Fruit fly (Drosophila melanogaster) whole organism, pupa: Measurements from ENCODE around the gene CG11889.
A peak's percentile ranks its signal among the peaks of the same experiment; 100 is the strongest.

Experiments used
- CG10348 ChIP-seq: fragments of 200-800 bp; sonication (Bioruptor generic); IDR thresholded peaks from 2 replicates; pipeline ENCODE4 v1.3.6; 2022; ENCODE audit warnings: missing biosample characterization, missing genetic modification characterization
- CG12605 ChIP-seq: fragments of 200-800 bp; sonication (Bioruptor generic); IDR thresholded peaks from 2 replicates; pipeline ENCODE4 v1.3.6; 2022; ENCODE audit warnings: missing biosample characterization, missing genetic modification characterization
- CG13204 ChIP-seq: fragments of 200-800 bp; sonication (Bioruptor generic); optimal IDR thresholded peaks from 2 replicates; lab custom pipeline; 2018; ENCODE audit warnings: missing biosample characterization, mild to moderate bottlenecking, missing genetic modification characterization, moderate library complexity
- CG14655 ChIP-seq: fragments of 200-800 bp; sonication (Bioruptor generic); optimal IDR thresholded peaks from 3 replicates; lab custom pipeline; 2017; ENCODE audit warnings: mild to moderate bottlenecking, missing biosample characterization, missing genetic modification reagents, missing genetic modification characterization
- CG15710 ChIP-seq: fragments of 200-800 bp; sonication (Bioruptor generic); optimal IDR thresholded peaks from 2 replicates; lab custom pipeline; 2018; ENCODE audit warnings: missing biosample characterization, mild to moderate bottlenecking, missing genetic modification characterization, moderate library complexity
- CG17806 ChIP-seq: fragments of 200-800 bp; sonication (Bioruptor generic); optimal IDR thresholded peaks from 2 replicates; lab custom pipeline; 2018; ENCODE audit warnings: missing biosample characterization, mild to moderate bottlenecking, missing genetic modification characterization, moderate library complexity
- CG32121 ChIP-seq: fragments of 200-800 bp; sonication (Bioruptor generic); IDR thresholded peaks from 2 replicates; pipeline ENCODE4 v1.3.6; 2022; ENCODE audit warnings: missing biosample characterization, missing genetic modification characterization
- CG34367 ChIP-seq: fragments of 200-800 bp; sonication (Bioruptor generic); optimal IDR thresholded peaks from 2 replicates; lab custom pipeline; 2018; ENCODE audit warnings: missing biosample characterization, mild to moderate bottlenecking, missing genetic modification characterization
- CG4496 ChIP-seq: fragments of 200-800 bp; sonication (Bioruptor generic); IDR thresholded peaks from 3 replicates; pipeline ENCODE4 v1.3.6; 2022; ENCODE audit warnings: missing biosample characterization, missing genetic modification characterization
- CG8159 ChIP-seq: fragments of 200-800 bp; sonication (Bioruptor generic); optimal IDR thresholded peaks from 3 replicates; lab custom pipeline; 2018; ENCODE audit warnings: missing biosample characterization, mild to moderate bottlenecking, missing genetic modification characterization, moderate library complexity
- CG8301 ChIP-seq: fragments of 200-800 bp; sonication (Bioruptor generic); optimal IDR thresholded peaks from 2 replicates; lab custom pipeline; 2018; ENCODE audit warnings: missing biosample characterization, mild to moderate bottlenecking, missing genetic modification characterization
- CG9948 ChIP-seq: fragments of 200-800 bp; sonication (Bioruptor generic); optimal IDR thresholded peaks from 2 replicates; lab custom pipeline; 2018; ENCODE audit warnings: missing biosample characterization, mild to moderate bottlenecking, missing genetic modification characterization, moderate library complexity
- D1 ChIP-seq: fragments of 200-800 bp; sonication (Bioruptor generic); optimal IDR thresholded peaks from 2 replicates; lab custom pipeline; 2018; ENCODE audit warnings: missing biosample characterization, mild to moderate bottlenecking, missing genetic modification characterization, moderate library complexity
- EcR ChIP-seq: fragments of 200-800 bp; sonication (Bioruptor generic); optimal IDR thresholded peaks from 3 replicates; lab custom pipeline; 2019; ENCODE audit warnings: missing biosample characterization, missing genetic modification characterization, mild to moderate bottlenecking, moderate library complexity, missing genetic modification reagents
- Ets98B ChIP-seq: fragments of 200-800 bp; sonication (Bioruptor generic); IDR thresholded peaks from 2 replicates; pipeline ENCODE4 v1.3.6; 2022; ENCODE audit warnings: missing biosample characterization, missing genetic modification characterization
- Pif1A ChIP-seq: fragments of 200-800 bp; sonication (Bioruptor generic); optimal IDR thresholded peaks from 3 replicates; lab custom pipeline; 2016; ENCODE audit warnings: missing biosample characterization, missing genetic modification characterization
- Pif1B ChIP-seq: fragments of 200-800 bp; sonication (Bioruptor generic); optimal IDR thresholded peaks from 3 replicates; lab custom pipeline; 2016; ENCODE audit warnings: missing biosample characterization, missing genetic modification characterization
- Snoo ChIP-seq: fragments of 200-800 bp; sonication (Bioruptor generic); optimal IDR thresholded peaks from 3 replicates; lab custom pipeline; 2017; ENCODE audit warnings: missing biosample characterization, mild to moderate bottlenecking, missing genetic modification characterization, inconsistent platforms
- fd96Ca ChIP-seq: fragments of 200-800 bp; sonication (Bioruptor generic); IDR thresholded peaks from 3 replicates; pipeline ENCODE4 v1.3.6; 2022; ENCODE audit warnings: missing biosample characterization, missing genetic modification characterization
- gl ChIP-seq: fragments of 200-800 bp; sonication (Bioruptor generic); optimal IDR thresholded peaks from 2 replicates; lab custom pipeline; 2018; ENCODE audit warnings: missing biosample characterization, mild to moderate bottlenecking, missing genetic modification characterization
- rn ChIP-seq: fragments of 200-800 bp; sonication (Bioruptor generic); IDR thresholded peaks from 2 replicates; pipeline ENCODE4 v1.3.6; 2022; ENCODE audit warnings: missing biosample characterization, missing genetic modification characterization

The CG11889 gene

DNA sequence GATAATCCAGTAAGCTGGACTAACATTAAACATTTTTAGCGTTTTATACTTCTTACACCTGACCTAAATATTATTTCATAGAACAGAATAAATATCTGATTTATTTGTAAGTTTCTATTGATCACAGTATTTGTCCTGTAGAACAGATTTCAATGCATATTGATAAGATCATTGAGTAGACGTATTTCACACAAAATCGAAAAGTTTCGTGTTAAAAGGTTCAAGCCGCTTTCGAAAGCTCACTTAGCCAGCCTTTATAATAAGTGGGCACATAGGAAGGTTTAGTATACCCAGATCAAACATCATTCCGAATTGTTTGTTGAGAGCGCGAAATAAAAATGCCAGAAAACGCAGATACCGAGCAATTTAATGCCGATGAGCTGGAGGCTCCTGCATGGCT lies 19.6 kb downstream of the CG11889 start, which contains the start of gene CG11893:
TSS of gene CG11893 (plus strand) at position 301 of the 400 bp plus-strand sequence.
- TF ChIP-seq CG15710 (no peak), CG14655 (GFP tag; lab: Kevin White, UChicago) (no peak), Pif1B (GFP tag; lab: Kevin White, UChicago) (no peak), CG8301 (tag; lab: Kevin White, UChicago) (no peak), CG17806 (tag; lab: Kevin White, UChicago) (no peak), EcR (GFP tag; lab: Kevin White, UChicago) (no peak), CG34367 (tag; lab: Kevin White, UChicago) (no peak), CG32121 (GFP tag; lab: Robert Waterston, UW) (no peak), gl (tag; lab: Kevin White, UChicago) (no peak)

DNA sequence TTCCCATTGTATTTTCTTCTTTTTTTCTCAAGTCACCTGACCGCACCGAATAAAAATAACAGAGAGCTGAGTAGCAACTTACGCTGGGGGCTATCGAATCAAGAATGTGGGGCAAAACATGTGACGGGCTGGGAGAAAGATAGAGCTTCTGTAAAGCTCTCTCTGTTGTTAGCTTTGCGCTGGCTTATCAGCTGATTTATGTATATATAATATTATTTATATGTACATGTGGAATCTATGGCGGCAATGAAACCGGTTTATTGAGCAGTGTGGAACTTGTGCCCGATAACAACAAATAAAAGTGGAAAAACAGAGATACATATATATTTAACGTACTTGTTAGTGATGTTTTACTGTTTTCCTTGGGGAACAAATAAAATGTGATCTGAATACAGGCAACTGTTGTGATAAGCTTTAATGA lies 22.9 kb downstream of the CG11889 start, which contains the start of gene CG31098:
TSS of gene CG31098 (minus strand) at position 114 of the 421 bp plus-strand sequence.
- no peak for TF ChIP-seq CG12605 (GFP tag; lab: Robert Waterston, UW)
- peak; percentile 37 for TF ChIP-seq Pif1B (GFP tag; lab: Kevin White, UChicago)
- TF ChIP-seq CG13204 (GFP tag; lab: Kevin White, UChicago), result no peak
- peak; percentile 10 for TF ChIP-seq Pif1A (GFP tag; lab: Kevin White, UChicago)

DNA sequence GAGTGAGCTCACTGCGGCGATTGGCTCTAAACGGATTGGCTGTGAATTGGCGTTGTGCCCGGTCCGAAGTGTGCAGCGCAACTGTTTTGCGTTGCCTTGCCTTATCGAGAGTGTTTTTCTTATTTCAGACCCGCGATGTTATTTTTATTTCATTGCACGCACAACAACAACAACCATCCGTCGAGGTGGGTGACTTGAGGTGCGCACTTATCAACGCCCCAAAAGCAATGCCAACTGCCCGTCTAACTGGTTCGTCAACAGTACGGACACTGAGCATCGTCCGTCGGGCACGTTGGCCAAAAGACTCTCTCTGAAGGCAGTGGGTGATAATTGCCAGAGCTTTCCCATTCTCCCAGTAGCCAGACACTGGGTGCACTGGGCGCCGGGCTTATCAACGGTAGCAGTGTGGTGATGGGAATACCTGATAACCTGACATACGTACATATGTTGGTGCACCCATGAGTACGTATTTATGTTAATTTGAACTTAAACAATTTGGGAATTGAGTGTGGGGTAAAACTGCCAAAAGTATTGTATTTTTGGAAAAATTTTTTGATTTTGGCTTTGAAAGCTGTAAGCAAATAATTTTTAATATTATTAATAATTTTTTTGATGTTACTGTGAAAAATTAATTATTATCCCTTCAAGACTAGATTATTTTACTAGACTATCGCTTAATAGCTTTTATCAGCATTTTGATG lies 25.5 kb downstream of the CG11889 start, which contains the start of gene CG31102:
TSS of gene CG31102 (minus strand) at position 275 of the 701 bp plus-strand sequence.
- TF ChIP-seq EcR (GFP tag; lab: Kevin White, UChicago) (peak; percentile 63), CG4496 (no peak), CG32121 (GFP tag; lab: Robert Waterston, UW) (peak; percentile 43; the same call in 1 of the 2 replicates), D1 (tag; lab: Kevin White, UChicago) (no peak), rn (GFP tag; lab: Robert Waterston, UW) (no peak), CG12605 (GFP tag; lab: Robert Waterston, UW) (no peak), gl (tag; lab: Kevin White, UChicago) (no peak)

DNA sequence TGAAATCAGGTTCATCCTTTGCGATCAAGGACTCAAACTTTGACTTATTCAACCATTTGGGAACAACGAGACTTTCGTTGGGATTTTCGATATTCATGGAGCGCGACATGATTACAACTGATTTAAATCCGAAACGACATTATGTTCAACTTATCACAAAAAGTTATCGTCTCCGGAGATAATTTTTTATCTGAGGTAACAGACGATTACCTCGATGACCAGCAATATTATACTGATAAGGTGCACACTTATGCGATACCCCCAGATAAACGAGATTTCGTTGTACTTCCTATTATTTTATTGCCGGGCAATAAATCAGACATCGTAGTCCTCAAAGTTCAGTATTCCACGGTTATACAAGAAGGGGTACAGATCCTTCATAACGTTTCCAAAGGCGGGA lies 27.7 kb downstream of the CG11889 start, which contains the start of gene CG31097:
TSS of gene CG31097 (minus strand) at position 101 of the 400 bp plus-strand sequence.
- no peak for TF ChIP-seq CG13204 (GFP tag; lab: Kevin White, UChicago)
- TF ChIP-seq CG4496, result no peak
- no peak for TF ChIP-seq CG12605 (GFP tag; lab: Robert Waterston, UW)
- no peak for TF ChIP-seq CG8159 (tag; lab: Kevin White, UChicago)
- no peak for TF ChIP-seq EcR (GFP tag; lab: Kevin White, UChicago)
- TF ChIP-seq Ets98B (GFP tag; lab: Robert Waterston, UW), result no peak
- no peak for TF ChIP-seq fd96Ca
- no peak for TF ChIP-seq CG9948 (tag; lab: Kevin White, UChicago)
- no peak for TF ChIP-seq CG32121 (GFP tag; lab: Robert Waterston, UW)
- TF ChIP-seq CG10348, result no peak
- no peak for TF ChIP-seq Pif1A (GFP tag; lab: Kevin White, UChicago)
- TF ChIP-seq Snoo (tag; lab: Kevin White, UChicago), result no peak
- TF ChIP-seq D1 (tag; lab: Kevin White, UChicago), result no peak
- no peak for TF ChIP-seq CG14655 (GFP tag; lab: Kevin White, UChicago)
- TF ChIP-seq CG17806 (tag; lab: Kevin White, UChicago), result no peak
- TF ChIP-seq CG34367 (tag; lab: Kevin White, UChicago), result no peak
- TF ChIP-seq rn (GFP tag; lab: Robert Waterston, UW), result no peak

DNA sequence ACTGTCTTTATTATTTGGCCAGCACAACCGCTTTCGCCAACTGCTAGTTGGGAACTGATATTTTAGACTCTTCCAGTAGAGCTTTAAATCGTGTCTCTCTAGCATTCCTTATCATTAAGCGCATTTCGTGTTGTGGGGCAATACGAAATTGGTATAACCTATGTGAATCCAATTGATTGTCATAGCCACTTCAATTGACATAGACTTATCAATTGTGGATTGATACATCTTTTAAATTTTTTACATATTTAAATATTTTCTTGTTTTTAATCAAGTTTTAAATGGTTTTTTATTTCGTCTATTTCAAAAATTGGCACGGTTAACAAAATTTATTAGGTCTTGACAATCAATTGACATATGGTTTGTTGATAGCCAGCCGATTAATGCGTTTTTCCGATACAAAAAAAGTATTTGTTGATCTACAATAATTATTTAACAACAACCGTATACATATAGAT lies 29.5 kb downstream of the CG11889 start, which contains the start of gene CG31288:
TSS of gene CG31288 (minus strand) at position 51 of the 458 bp plus-strand sequence.
- TF ChIP-seq EcR (GFP tag; lab: Kevin White, UChicago) (no peak), CG34367 (tag; lab: Kevin White, UChicago) (no peak), CG15710 (no peak), Pif1A (GFP tag; lab: Kevin White, UChicago) (no peak)
- TF ChIP-seq, all 21 proteins: peak for 0

DNA sequence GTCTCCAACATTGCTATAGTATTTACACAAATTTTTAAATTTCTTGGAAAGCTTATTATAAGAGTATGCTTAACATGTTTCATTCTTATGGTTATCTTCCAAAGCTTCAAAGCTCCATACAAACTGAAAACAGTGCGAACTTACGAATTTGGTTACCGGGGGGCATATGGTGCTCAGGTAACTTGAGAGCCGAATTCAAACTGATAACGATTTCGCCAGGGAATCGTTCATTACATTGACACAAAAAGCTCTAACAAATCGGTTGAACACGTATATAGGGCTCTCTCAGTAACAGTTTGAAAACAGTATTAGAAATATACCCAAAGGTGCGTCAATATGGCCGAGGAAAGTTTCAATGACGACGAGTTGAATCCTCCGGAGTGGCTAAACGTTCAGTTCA lies 30.6 kb downstream of the CG11889 start, which contains the start of gene CG13659:
TSS of gene CG13659 (plus strand) at position 317 of the 400 bp plus-strand sequence.
- no peak for TF ChIP-seq CG15710
- no peak for TF ChIP-seq Snoo (tag; lab: Kevin White, UChicago)
- no peak for TF ChIP-seq CG13204 (GFP tag; lab: Kevin White, UChicago)
- no peak for TF ChIP-seq CG32121 (GFP tag; lab: Robert Waterston, UW)
- TF ChIP-seq Pif1B (GFP tag; lab: Kevin White, UChicago), result no peak
- TF ChIP-seq D1 (tag; lab: Kevin White, UChicago), result no peak
- TF ChIP-seq CG10348, result no peak
- TF ChIP-seq CG8159 (tag; lab: Kevin White, UChicago), result no peak
- no peak for TF ChIP-seq gl (tag; lab: Kevin White, UChicago)
- no peak for TF ChIP-seq CG34367 (tag; lab: Kevin White, UChicago)
- no peak for TF ChIP-seq CG17806 (tag; lab: Kevin White, UChicago)
- no peak for TF ChIP-seq CG4496
